Worm (Caenorhabditis elegans) whole organism, L4 larva: ENCODE measurements around the gene fkh-8.

Experiments used
- F10B5.3 ChIP-seq: sonication (generic microtip); optimal IDR thresholded peaks from 2 replicates; lab custom pipeline; 2016; ENCODE audit warnings: mild to moderate bottlenecking, missing genetic modification characterization, missing compliant biosample characterization
- T26A8.4 ChIP-seq: fragments of 200-800 bp; sonication (Bioruptor generic); IDR thresholded peaks from 2 replicates; pipeline ENCODE4 v1.3.6; 2022; ENCODE audit warnings: missing genetic modification characterization, missing compliant biosample characterization
- Y105C5A.15 ChIP-seq: fragments of 200-800 bp; sonication (Bioruptor generic); IDR thresholded peaks from 2 replicates; pipeline ENCODE4 v1.3.6; 2022; ENCODE audit warnings: missing genetic modification characterization, missing compliant biosample characterization
- Y5F2A.4 ChIP-seq: fragments of 200-800 bp; sonication (Bioruptor generic); optimal IDR thresholded peaks from 2 replicates; lab custom pipeline; 2018; ENCODE audit warnings: mild to moderate bottlenecking, missing genetic modification characterization, missing compliant biosample characterization
- ZK337.2 ChIP-seq: fragments of 200-800 bp; sonication (Bioruptor generic); IDR thresholded peaks from 2 replicates; pipeline ENCODE4 v1.3.6; 2022; ENCODE audit warnings: missing genetic modification reagents, missing genetic modification characterization, missing compliant biosample characterization
- ZK546.5 ChIP-seq, 2 experiments: sonication (generic microtip); optimal IDR thresholded peaks; 2 replicates each; lab custom pipeline; 2017; ENCODE audit warnings: missing biosample characterization in 2 of 2, missing genetic modification characterization in 2 of 2
- aha-1 ChIP-seq: fragments of 150-350 bp; peaks from one replicate; lab custom pipeline; 2014; ENCODE audit warnings: missing biosample characterization, missing genetic modification characterization
- ceh-20 ChIP-seq: fragments of 200-800 bp; sonication (Bioruptor generic); IDR thresholded peaks from 2 replicates; pipeline ENCODE4 v1.3.6; 2022; ENCODE audit warnings: missing genetic modification reagents, missing genetic modification characterization, missing compliant biosample characterization
- ceh-32 ChIP-seq: sonication (generic microtip); optimal IDR thresholded peaks from 2 replicates; lab custom pipeline; 2016; ENCODE audit warnings: mild to moderate bottlenecking, missing genetic modification characterization, missing compliant biosample characterization; ENCODE audit not compliant: poor library complexity
- ceh-44 ChIP-seq: fragments of 200-800 bp; sonication (Bioruptor generic); IDR thresholded peaks from 2 replicates; pipeline ENCODE4 v1.3.6; 2022; ENCODE audit warnings: missing genetic modification reagents, missing genetic modification characterization, missing compliant biosample characterization
- ceh-62 ChIP-seq: sonication (generic microtip); optimal IDR thresholded peaks from 2 replicates; lab custom pipeline; 2017; ENCODE audit warnings: missing biosample characterization, missing genetic modification characterization
- ceh-82 ChIP-seq: sonication (generic microtip); optimal IDR thresholded peaks from 2 replicates; lab custom pipeline; 2017; ENCODE audit warnings: missing biosample characterization, missing genetic modification characterization
- cey-2 ChIP-seq: sonication (generic microtip); optimal IDR thresholded peaks from 3 replicates; lab custom pipeline; 2017; ENCODE audit warnings: missing genetic modification characterization, mild to moderate bottlenecking, missing compliant biosample characterization, antibody characterized with exemption, borderline replicate concordance; ENCODE audit not compliant: insufficient read depth
- daf-16 ChIP-seq, 3 experiments: sonication (generic microtip); optimal IDR thresholded peaks; 2 replicates each; lab custom pipeline; 2016 to 2017; ENCODE audit warnings: missing genetic modification characterization in 3 of 3, missing genetic modification reagents in 3 of 3, mild to moderate bottlenecking in 2 of 3, missing compliant biosample characterization in 2 of 3, missing biosample characterization in 1 of 3, moderate library complexity in 1 of 3
- daf-8 ChIP-seq: fragments of 200-800 bp; sonication (Bioruptor generic); IDR thresholded peaks from 2 replicates; pipeline ENCODE4 v1.3.6; 2022; ENCODE audit warnings: missing genetic modification characterization, missing compliant biosample characterization
- dmd-6 ChIP-seq: fragments of 200-800 bp; sonication (Bioruptor generic); IDR thresholded peaks from 2 replicates; pipeline ENCODE4 v1.3.6; 2022; ENCODE audit warnings: missing genetic modification reagents, missing genetic modification characterization, missing compliant biosample characterization
- dmd-8 ChIP-seq: fragments of 200-800 bp; sonication (Bioruptor generic); IDR thresholded peaks from 2 replicates; pipeline ENCODE4 v1.3.6; 2022; ENCODE audit warnings: missing genetic modification characterization, missing compliant biosample characterization
- dmd-9 ChIP-seq: fragments of 200-800 bp; sonication (Bioruptor generic); IDR thresholded peaks from 2 replicates; pipeline ENCODE4 v1.3.6; 2022; ENCODE audit warnings: missing genetic modification reagents, missing genetic modification characterization, missing compliant biosample characterization
- dpl-1 ChIP-seq: fragments of 150-350 bp; optimal IDR thresholded peaks from 2 replicates; lab custom pipeline; 2014; ENCODE audit warnings: missing biosample characterization, missing genetic modification reagents, missing genetic modification characterization
- dve-1 ChIP-seq: sonication (generic microtip); optimal IDR thresholded peaks from 2 replicates; lab custom pipeline; 2017; ENCODE audit warnings: antibody characterized with exemption, mild to moderate bottlenecking, missing genetic modification characterization, missing compliant biosample characterization; ENCODE audit not compliant: insufficient read depth
- egl-27 ChIP-seq: sonication (generic microtip); optimal IDR thresholded peaks from 3 replicates; lab custom pipeline; 2017; ENCODE audit warnings: missing biosample characterization, missing genetic modification reagents, missing genetic modification characterization
- gei-8 ChIP-seq: fragments of 200-800 bp; sonication (Bioruptor generic); optimal IDR thresholded peaks from 2 replicates; lab custom pipeline; 2018; ENCODE audit warnings: mild to moderate bottlenecking, missing genetic modification characterization, missing compliant biosample characterization
- hlh-11 ChIP-seq: fragments of 200-800 bp; sonication (Bioruptor generic); optimal IDR thresholded peaks from 2 replicates; lab custom pipeline; 2018; ENCODE audit warnings: mild to moderate bottlenecking, missing genetic modification characterization, missing compliant biosample characterization
- hlh-30 ChIP-seq: sonication (generic microtip); optimal IDR thresholded peaks from 2 replicates; lab custom pipeline; 2017; ENCODE audit warnings: antibody characterized with exemption, mild to moderate bottlenecking, missing genetic modification characterization, missing compliant biosample characterization; ENCODE audit not compliant: insufficient read depth
- lin-13 ChIP-seq: fragments of 150-350 bp; optimal IDR thresholded peaks from 2 replicates; lab custom pipeline; 2014; ENCODE audit warnings: missing biosample characterization, missing genetic modification reagents, missing genetic modification characterization
- lin-15B ChIP-seq: fragments of 150-350 bp; sonication (generic microtip); optimal IDR thresholded peaks from 3 replicates; lab custom pipeline; 2014; ENCODE audit warnings: missing biosample characterization, missing genetic modification characterization
- lin-39 ChIP-seq: fragments of 150-350 bp; optimal IDR thresholded peaks from 2 replicates; lab custom pipeline; 2014; ENCODE audit warnings: missing biosample characterization, missing genetic modification reagents, missing genetic modification characterization
- mdl-1 ChIP-seq, 2 experiments: fragments of 150-350 bp in 1 of 2; sonication (generic microtip) in 1 of 2; optimal IDR thresholded peaks; 2 replicates each; lab custom pipeline; 2014 to 2017; ENCODE audit warnings: missing biosample characterization in 2 of 2, missing genetic modification characterization in 2 of 2
- mep-1 ChIP-seq: fragments of 150-350 bp; sonication (generic microtip); optimal IDR thresholded peaks from 3 replicates; lab custom pipeline; 2014; ENCODE audit warnings: missing biosample characterization, missing genetic modification characterization
- nhr-10 ChIP-seq: fragments of 150-350 bp; optimal IDR thresholded peaks from 2 replicates; lab custom pipeline; 2014; ENCODE audit warnings: missing biosample characterization, missing genetic modification characterization
- nhr-237 ChIP-seq: sonication (generic microtip); optimal IDR thresholded peaks from 2 replicates; lab custom pipeline; 2017; ENCODE audit warnings: missing biosample characterization, missing genetic modification characterization
- nhr-28 ChIP-seq: fragments of 150-350 bp; optimal IDR thresholded peaks from 2 replicates; lab custom pipeline; 2014; ENCODE audit warnings: missing biosample characterization, missing genetic modification characterization
- nhr-76 ChIP-seq: fragments of 150-350 bp; optimal IDR thresholded peaks from 2 replicates; lab custom pipeline; 2014; ENCODE audit warnings: missing biosample characterization, missing genetic modification characterization
- nhr-77 ChIP-seq: fragments of 150-350 bp; optimal IDR thresholded peaks from 2 replicates; lab custom pipeline; 2014; ENCODE audit warnings: missing biosample characterization, missing genetic modification characterization
- pha-4 ChIP-seq, 2 experiments: fragments of 150-350 bp in 1 of 2; fragments of 200-800 bp in 1 of 2; sonication (Bioruptor generic) in 1 of 2; IDR thresholded peaks in 1 of 2; optimal IDR thresholded peaks in 1 of 2; 2 replicates each; pipeline versions ENCODE4 v1.3.6 to Lab custom; 2014 to 2022; ENCODE audit warnings: missing genetic modification characterization in 2 of 2, missing genetic modification reagents in 2 of 2, missing biosample characterization in 1 of 2, missing compliant biosample characterization in 1 of 2
- pqm-1 ChIP-seq: sonication (generic microtip); optimal IDR thresholded peaks from 2 replicates; lab custom pipeline; 2017; ENCODE audit warnings: missing biosample characterization, missing genetic modification characterization
- saeg-2 ChIP-seq: fragments of 200-800 bp; sonication (Bioruptor generic); IDR thresholded peaks from 2 replicates; pipeline ENCODE4 v1.3.6; 2022; ENCODE audit warnings: missing genetic modification reagents, missing genetic modification characterization, missing compliant biosample characterization
- unc-39 ChIP-seq: sonication (generic microtip); optimal IDR thresholded peaks from 2 replicates; lab custom pipeline; 2017; ENCODE audit warnings: missing biosample characterization, missing genetic modification characterization
- unc-62 ChIP-seq, 3 experiments: fragments of 150-350 bp in 1 of 3; sonication (generic microtip); optimal IDR thresholded peaks in 2 of 3; peaks in 1 of 3; 1 replicate in 1 of 3; 2 replicates in 2 of 3; lab custom pipeline; 2014 to 2017; ENCODE audit warnings: missing biosample characterization in 3 of 3, missing genetic modification characterization in 3 of 3, missing genetic modification reagents in 3 of 3, missing genotype in 1 of 3
- zip-11 ChIP-seq: fragments of 200-800 bp; sonication (Bioruptor generic); IDR thresholded peaks from 2 replicates; pipeline ENCODE4 v1.3.6; 2022; ENCODE audit warnings: missing genetic modification characterization, missing compliant biosample characterization
- zip-2 ChIP-seq: fragments of 150-350 bp; optimal IDR thresholded peaks from 2 replicates; lab custom pipeline; 2014; ENCODE audit warnings: missing biosample characterization, missing genetic modification characterization

The fkh-8 gene

ce11 chrII:6179531-6179930 is 11.7 kb downstream of the fkh-8 start, which contains the start of gene F40H3.1:
F40H3.1 (plus strand) TSS chrII:6179831.
- TF ChIP-seq dpl-1 (GFP tag; lab: Kevin White, UChicago) (no peak), mep-1 (tag; lab: Kevin White, UChicago) (no peak), ZK337.2 (GFP tag; lab: Robert Waterston, UW) (no peak), nhr-10 (no peak), dmd-8 (GFP tag; lab: Robert Waterston, UW) (no peak), Y105C5A.15 (GFP tag; lab: Robert Waterston, UW) (no peak), lin-13 (GFP tag; lab: Kevin White, UChicago) (no peak), ceh-82 (no peak)

ce11 chrII:6178743-6179129 is 12.5 kb downstream of the fkh-8 start:
- no peak for TF ChIP-seq daf-16 (GFP tag; optimal IDR thresholded peaks at IDR 0.05; lab: Kevin White, UChicago)
- peak; percentile 10 for TF ChIP-seq daf-16 (tag; optimal IDR thresholded peaks at IDR 0.05; lab: Kevin White, UChicago)
- no peak for TF ChIP-seq nhr-76
- TF ChIP-seq aha-1 (tag; lab: Kevin White, UChicago): peak; percentile 84

ce11 chrII:6177975-6178742 is 13.0 kb downstream of the fkh-8 start:
- TF ChIP-seq dmd-6 (GFP tag; lab: Robert Waterston, UW): peak; percentile 63
- TF ChIP-seq nhr-76: no peak
- peak in 1 of 2 experiments; percentile 51 for TF ChIP-seq unc-62 (GFP tag; optimal IDR thresholded peaks at IDR 0.05 in 1 of 2; lab: Kevin White, UChicago)
- TF ChIP-seq unc-62 (tag; optimal IDR thresholded peaks at IDR 0.05; lab: Kevin White, UChicago): no peak
- TF ChIP-seq hlh-30 (tag; lab: Kevin White, UChicago): no peak
- TF ChIP-seq ZK546.5 (tag; optimal IDR thresholded peaks at IDR 0.05; lab: Kevin White, UChicago): no peak
- TF ChIP-seq dve-1 (tag; lab: Kevin White, UChicago): peak; percentile 14
- no peak for TF ChIP-seq daf-16 (GFP tag; optimal IDR thresholded peaks at IDR 0.05; lab: Kevin White, UChicago)
- TF ChIP-seq daf-16 (tag; optimal IDR thresholded peaks at IDR 0.05; lab: Kevin White, UChicago): peak; percentile 21
- peak; percentile 30 for TF ChIP-seq nhr-77 (tag; lab: Kevin White, UChicago)
- peak; percentile 34 for TF ChIP-seq hlh-11 (tag; lab: Kevin White, UChicago)
- TF ChIP-seq mdl-1 (tag; optimal IDR thresholded peaks at IDR 0.05; lab: Kevin White, UChicago): peak in 1 of 2 experiments; percentile 10
- TF ChIP-seq nhr-28 (tag; lab: Kevin White, UChicago): peak; percentile 45
- peak; percentile 82 for TF ChIP-seq pqm-1 (tag; lab: Kevin White, UChicago)
- no peak for TF ChIP-seq lin-15B (tag; lab: Kevin White, UChicago)

ce11 chrII:6176154-6176897 is 14.9 kb downstream of the fkh-8 start:
- TF ChIP-seq unc-39 (tag; lab: Kevin White, UChicago): no peak
- TF ChIP-seq ceh-62 (tag; lab: Kevin White, UChicago): no peak
- no peak for TF ChIP-seq saeg-2 (GFP tag; lab: Robert Waterston, UW)
- no peak for TF ChIP-seq zip-11
- no peak for TF ChIP-seq ceh-32
- TF ChIP-seq mdl-1 (tag; optimal IDR thresholded peaks at IDR 0.05; lab: Kevin White, UChicago): no peak
- no peak for TF ChIP-seq Y5F2A.4 (GFP tag; lab: Kevin White, UChicago)
- peak; percentile 29 for TF ChIP-seq nhr-28 (tag; lab: Kevin White, UChicago)
- TF ChIP-seq F10B5.3 (tag; lab: Kevin White, UChicago): no peak
- no peak for TF ChIP-seq dmd-9 (GFP tag; lab: Robert Waterston, UW)
- no peak for TF ChIP-seq nhr-237 (tag; lab: Kevin White, UChicago)
- TF ChIP-seq egl-27 (tag; lab: Kevin White, UChicago): no peak
- no peak for TF ChIP-seq mep-1 (tag; lab: Kevin White, UChicago)
- no peak for TF ChIP-seq daf-8 (GFP tag; lab: Robert Waterston, UW)
- TF ChIP-seq ceh-20 (GFP tag; lab: Robert Waterston, UW): 0 out of 2 replicates have a peak, but pooled peaks have one; percentile 31
- TF ChIP-seq zip-2 (tag; lab: Kevin White, UChicago): no peak
- TF ChIP-seq lin-39 (tag; lab: Kevin White, UChicago): no peak
- no peak for TF ChIP-seq Y105C5A.15 (GFP tag; lab: Robert Waterston, UW)
- no peak for TF ChIP-seq pha-4 (GFP tag; IDR thresholded peaks at IDR 0.05; lab: Robert Waterston, UW)
- TF ChIP-seq pha-4 (tag; optimal IDR thresholded peaks at IDR 0.05; lab: Kevin White, UChicago): no peak
- TF ChIP-seq T26A8.4 (GFP tag; lab: Robert Waterston, UW): no peak
- no peak for TF ChIP-seq gei-8 (GFP tag; lab: Kevin White, UChicago)
- no peak for TF ChIP-seq ceh-44
- no peak for TF ChIP-seq cey-2
